Worm (Caenorhabditis elegans) whole organism, late embryonic: ENCODE measurements around the gene F16G10.2.

Experiments
- ama-1 ChIP-seq: fragments of 150-350 bp; optimal IDR thresholded peaks from 2 replicates; lab custom pipeline; 2014
- ceh-19 ChIP-seq: fragments of 200-800 bp; sonication (Bioruptor generic); optimal IDR thresholded peaks from 2 replicates; lab custom pipeline; 2018; ENCODE audit warnings: mild to moderate bottlenecking, missing genetic modification characterization, missing compliant biosample characterization
- ceh-34 ChIP-seq: sonication (generic microtip); optimal IDR thresholded peaks from 2 replicates; lab custom pipeline; 2016; ENCODE audit warnings: mild to moderate bottlenecking, missing genetic modification characterization, missing compliant biosample characterization
- ceh-6 ChIP-seq: fragments of 200-800 bp; sonication (Bioruptor generic); optimal IDR thresholded peaks from 2 replicates; lab custom pipeline; 2018; ENCODE audit warnings: mild to moderate bottlenecking, missing genetic modification characterization, missing compliant biosample characterization
- hlh-13 ChIP-seq: fragments of 200-800 bp; sonication (Bioruptor generic); optimal IDR thresholded peaks from 2 replicates; lab custom pipeline; 2018; ENCODE audit warnings: mild to moderate bottlenecking, missing genetic modification characterization, missing compliant biosample characterization
- hlh-30 ChIP-seq: sonication (generic microtip); optimal IDR thresholded peaks from 2 replicates; lab custom pipeline; 2017; ENCODE audit warnings: antibody characterized with exemption, missing genetic modification characterization, missing compliant biosample characterization; ENCODE audit not compliant: insufficient read depth
- nfya-1 ChIP-seq: sonication (generic microtip); optimal IDR thresholded peaks from 2 replicates; lab custom pipeline; 2017; ENCODE audit warnings: missing genetic modification characterization, mild to moderate bottlenecking, missing compliant biosample characterization, antibody characterized with exemption, moderate library complexity
- nhr-11 ChIP-seq: fragments of 150-350 bp; optimal IDR thresholded peaks from 2 replicates; lab custom pipeline; 2014; ENCODE audit warnings: missing biosample characterization, missing genetic modification characterization
- nhr-232 ChIP-seq: sonication (generic microtip); optimal IDR thresholded peaks from 2 replicates; lab custom pipeline; 2016; ENCODE audit warnings: missing genetic modification characterization, missing compliant biosample characterization
- pha-4 ChIP-seq: fragments of 150-350 bp; optimal IDR thresholded peaks from 2 replicates; lab custom pipeline; 2018; ENCODE audit warnings: missing biosample characterization, missing genetic modification reagents, missing genetic modification characterization
- pqm-1 ChIP-seq: sonication (generic microtip); optimal IDR thresholded peaks from 2 replicates; lab custom pipeline; 2016; ENCODE audit warnings: missing genetic modification characterization, missing compliant biosample characterization
- tbx-2 ChIP-seq: sonication (generic microtip); optimal IDR thresholded peaks from 2 replicates; lab custom pipeline; 2016; ENCODE audit warnings: missing genetic modification characterization, missing compliant biosample characterization
- unc-86 ChIP-seq: sonication (generic microtip); optimal IDR thresholded peaks from 2 replicates; lab custom pipeline; 2016; ENCODE audit warnings: missing genetic modification characterization, missing compliant biosample characterization

- TF ChIP-seq unc-86 (tag; lab: Kevin White, UChicago), result no peak
- TF ChIP-seq hlh-30 (tag; lab: Kevin White, UChicago), result no peak
- no peak for TF ChIP-seq tbx-2 (tag; lab: Kevin White, UChicago)
- no peak for TF ChIP-seq pha-4
- no peak for TF ChIP-seq nhr-11 (tag; lab: Kevin White, UChicago)
- no peak for TF ChIP-seq ceh-19 (GFP tag; lab: Kevin White, UChicago)
- no peak for TF ChIP-seq nhr-232
- TF ChIP-seq nfya-1 (tag; lab: Kevin White, UChicago), result no peak
- no peak for TF ChIP-seq hlh-13 (GFP tag; lab: Kevin White, UChicago)
- TF ChIP-seq ceh-34 (tag; lab: Kevin White, UChicago), result no peak
- TF ChIP-seq pqm-1 (tag; lab: Kevin White, UChicago), result no peak
- TF ChIP-seq ceh-6 (GFP tag; lab: Kevin White, UChicago), result no peak
- no peak for TF ChIP-seq ama-1 (lab: Kevin White, UChicago)
These were observed 8.3 kb upstream of the F16G10.2 start, which contains the start of the genes F43C11.12 and F16G10.5 for ce11 chrII:2366623-2367365.
